Fruit fly (Drosophila melanogaster): ENCODE measurements around the gene eIF3i.
A peak's percentile ranks its signal among the peaks of the same experiment; 100 is the strongest.

eIF3i gene

DNA sequence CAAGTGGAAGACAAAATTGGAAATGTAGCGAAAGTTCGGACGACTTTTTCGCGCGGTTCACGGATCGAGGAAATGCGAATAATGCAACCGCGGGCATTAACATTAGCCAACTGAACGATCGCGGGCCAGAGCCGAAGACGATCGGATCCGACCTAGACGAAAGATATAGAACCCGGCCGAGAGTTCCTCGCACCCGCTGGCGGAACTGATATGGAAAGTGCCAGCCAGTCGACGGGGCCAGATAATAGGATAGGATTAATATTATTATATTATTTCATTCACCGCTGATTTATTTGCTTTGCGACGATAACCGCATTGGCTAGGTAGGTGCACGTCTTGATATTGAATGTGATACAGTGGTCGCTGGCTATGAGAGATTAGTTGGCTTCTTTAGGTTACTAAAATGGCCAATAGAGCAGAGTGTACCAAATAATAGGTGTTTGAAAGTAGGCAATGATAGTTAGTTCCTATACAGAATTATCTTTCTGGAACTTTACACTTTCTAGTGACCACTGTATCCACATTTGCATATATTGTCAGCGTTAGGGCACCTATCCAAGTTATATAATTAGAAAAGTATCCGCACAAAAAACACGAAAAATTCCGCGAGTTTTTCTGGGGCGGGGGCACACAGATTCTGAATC lies 31.9 kb upstream of the eIF3i start (continued):
- peak; percentile 77 for TF ChIP-seq Gug (GFP tag; IDR thresholded peaks at IDR 0.05)
- TF ChIP-seq CG6808 (GFP tag; optimal IDR thresholded peaks at IDR 0.05), result peak; percentile 45
- TF ChIP-seq Sox15 (GFP tag; optimal IDR thresholded peaks at IDR 0.05), result peak; percentile 54
- TF ChIP-seq CG32006 (GFP tag; optimal IDR thresholded peaks at IDR 0.05), result peak; percentile 78
- TF ChIP-seq Hr4 (GFP tag; optimal IDR thresholded peaks at IDR 0.05), result peak; percentile 87
- peak; percentile 43 for TF ChIP-seq CG7368 (GFP tag; optimal IDR thresholded peaks at IDR 0.05)
- TF ChIP-seq vri (GFP tag; optimal IDR thresholded peaks at IDR 0.05), result peak; percentile 87
- no peak for TF ChIP-seq CG9139 (GFP tag; optimal IDR thresholded peaks at IDR 0.05)
- TF ChIP-seq eg (GFP tag; IDR thresholded peaks at IDR 0.05), result peak; percentile 91
- no peak for TF ChIP-seq fd85E (GFP tag; optimal IDR thresholded peaks at IDR 0.05)
- TF ChIP-seq net (GFP tag; optimal IDR thresholded peaks at IDR 0.05), result peak; percentile 67
- TF ChIP-seq CG10669 (GFP tag; optimal IDR thresholded peaks at IDR 0.05), result peak; percentile 51
- TF ChIP-seq CG11294 (GFP tag; IDR thresholded peaks at IDR 0.05), result peak; percentile 84
- peak; percentile 56 for TF ChIP-seq CG16779 (tag; optimal IDR thresholded peaks at IDR 0.05)
- TF ChIP-seq dsx (GFP tag; optimal IDR thresholded peaks at IDR 0.05; ENCODE audit: poor library complexity, severe bottlenecking), result no peak
- TF ChIP-seq CG11762 (GFP tag; optimal IDR thresholded peaks at IDR 0.05; ENCODE audit: insufficient read depth), result peak; percentile 52
- TF ChIP-seq CG1621 (tag; optimal IDR thresholded peaks at IDR 0.05), result no peak
- peak; percentile 64 for TF ChIP-seq spab (GFP tag; optimal IDR thresholded peaks at IDR 0.05)
- peak; percentile 61 for TF ChIP-seq esn (GFP tag; optimal IDR thresholded peaks at IDR 0.05)

DNA sequence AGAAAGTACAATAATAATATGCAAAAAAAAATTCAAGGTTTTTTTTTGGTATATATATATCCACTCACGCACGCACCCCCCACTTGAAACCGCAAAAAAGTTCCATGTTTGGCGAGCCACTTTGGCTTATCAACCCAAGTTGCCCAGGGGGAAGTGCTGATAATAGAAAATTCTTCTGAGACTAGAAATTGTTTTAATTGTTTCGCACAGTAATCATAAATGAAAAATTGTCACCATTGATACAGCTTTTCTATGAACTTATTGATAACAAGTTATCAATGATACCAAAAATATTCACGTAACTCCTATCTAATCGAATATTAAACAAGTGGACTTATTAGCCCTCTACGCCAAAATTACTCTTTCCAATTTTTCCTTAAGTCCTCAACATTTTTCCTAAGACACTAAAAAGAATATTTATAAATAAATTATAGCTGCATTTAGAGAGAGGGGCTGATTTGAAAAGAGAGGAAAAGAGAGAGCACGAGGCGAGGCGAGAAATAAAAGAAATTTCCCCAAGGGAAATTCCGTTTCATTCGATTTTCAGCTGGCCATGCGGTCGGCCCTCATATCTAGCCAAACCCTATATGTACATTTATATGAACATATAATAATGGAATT lies 31.1 kb upstream of the eIF3i start:
- TF ChIP-seq CG6808 (GFP tag; optimal IDR thresholded peaks at IDR 0.05), result no peak
- peak; percentile 19 for TF ChIP-seq Eip78C (GFP tag)

DNA sequence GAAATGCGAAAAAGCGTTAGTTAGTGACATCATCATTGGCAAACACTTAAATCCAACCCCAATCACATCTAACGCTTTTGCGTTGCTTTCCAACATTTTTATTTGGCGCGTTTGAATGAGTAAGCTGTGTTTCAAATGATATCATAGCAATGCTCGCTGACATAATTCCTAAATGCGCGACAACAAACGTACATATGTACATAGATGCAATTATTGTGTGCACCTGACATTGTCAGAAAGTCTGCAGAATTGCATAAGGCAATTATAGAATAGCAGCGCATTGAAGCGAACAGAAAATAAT lies 30.6 kb upstream of the eIF3i start:
- no peak for TF ChIP-seq CG11762 (GFP tag; optimal IDR thresholded peaks at IDR 0.05; ENCODE audit: insufficient read depth)
- no peak for TF ChIP-seq lz (GFP tag; optimal IDR thresholded peaks at IDR 0.05)
- TF ChIP-seq esn (GFP tag; optimal IDR thresholded peaks at IDR 0.05), result no peak
- no peak for TF ChIP-seq cyc (GFP tag; optimal IDR thresholded peaks at IDR 0.05)
- TF ChIP-seq salr (GFP tag; optimal IDR thresholded peaks at IDR 0.05), result no peak
- TF ChIP-seq Blimp-1 (GFP tag; optimal IDR thresholded peaks at IDR 0.05), result no peak
- no peak for TF ChIP-seq CG11294 (GFP tag; IDR thresholded peaks at IDR 0.05)
- no peak for TF ChIP-seq CG10631 (GFP tag; optimal IDR thresholded peaks at IDR 0.05)
- no peak for TF ChIP-seq CG10669 (GFP tag; optimal IDR thresholded peaks at IDR 0.05)
- no peak for TF ChIP-seq Eip78C (GFP tag)
- TF ChIP-seq dsx (GFP tag; optimal IDR thresholded peaks at IDR 0.05; ENCODE audit: poor library complexity, severe bottlenecking), result no peak

DNA sequence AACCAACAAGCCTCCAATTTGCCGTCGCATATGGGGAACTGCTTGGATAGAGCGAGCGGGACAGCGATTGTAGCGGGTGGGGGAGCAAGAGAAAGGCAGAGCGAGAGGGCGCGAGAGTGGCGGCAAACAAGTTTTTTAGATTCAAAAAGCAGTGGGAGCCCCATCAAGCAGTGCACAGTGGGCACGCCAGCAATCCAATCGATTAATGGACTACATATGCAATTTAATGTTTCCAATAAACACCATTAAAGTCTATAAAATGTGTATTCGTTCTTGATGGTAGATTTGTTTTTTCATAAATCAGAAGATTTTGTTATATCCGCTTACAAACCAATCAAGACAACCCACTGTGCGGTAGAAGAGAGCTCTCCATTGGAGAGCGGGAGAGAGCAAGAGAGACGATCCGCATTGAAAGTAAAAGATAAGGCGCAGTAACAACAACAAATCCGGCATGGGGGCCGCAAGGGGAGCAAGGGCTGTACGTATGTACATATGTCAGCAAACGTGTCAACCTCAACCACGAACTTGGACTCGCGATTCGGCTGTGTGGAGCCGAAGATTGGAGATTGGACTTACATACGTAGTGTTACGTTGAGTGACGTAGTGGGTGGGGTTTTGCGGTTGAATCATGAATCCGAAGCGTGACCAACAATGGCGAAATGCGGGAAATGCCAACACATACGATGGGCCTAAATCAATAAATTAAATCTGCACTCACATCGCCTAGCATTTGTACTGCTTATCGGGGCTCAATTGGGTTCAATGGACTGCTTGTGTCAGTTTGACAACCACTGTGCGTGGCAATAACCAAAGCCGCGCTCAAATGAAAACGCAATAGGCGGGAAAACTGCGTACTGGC lies 30.1 kb upstream of the eIF3i start:
- TF ChIP-seq CG4318 (GFP tag; optimal IDR thresholded peaks at IDR 0.05), result peak; percentile 99
- TF ChIP-seq OdsH (GFP tag; optimal IDR thresholded peaks at IDR 0.05), result peak; percentile 99
- TF ChIP-seq ss (GFP tag; optimal IDR thresholded peaks at IDR 0.05), result peak; percentile 95 to 98
- peak; percentile 96 for TF ChIP-seq CG9139 (GFP tag; optimal IDR thresholded peaks at IDR 0.05)
- peak; percentile 90 for TF ChIP-seq Hr38 (GFP tag; optimal IDR thresholded peaks at IDR 0.05)
- TF ChIP-seq esn (GFP tag; optimal IDR thresholded peaks at IDR 0.05), result peak; percentile 99
- TF ChIP-seq CG6163 (GFP tag; IDR thresholded peaks at IDR 0.05), result peak; percentile 100
- TF ChIP-seq topi (GFP tag; optimal IDR thresholded peaks at IDR 0.05), result peak; percentile 99
- peak; percentile 98 for TF ChIP-seq vri (GFP tag; optimal IDR thresholded peaks at IDR 0.05)
- peak; percentile 99 for TF ChIP-seq Ets96B (tag; optimal IDR thresholded peaks at IDR 0.05)
- peak; percentile 99 for TF ChIP-seq acj6 (GFP tag; optimal IDR thresholded peaks at IDR 0.05)
- TF ChIP-seq CG11902 (GFP tag; optimal IDR thresholded peaks at IDR 0.05), result peak; percentile 99
- TF ChIP-seq CG6854 (GFP tag; optimal IDR thresholded peaks at IDR 0.05), result peak; percentile 98
- peak; percentile 99 for TF ChIP-seq CG7368 (GFP tag; optimal IDR thresholded peaks at IDR 0.05)
- peak; percentile 99 for TF ChIP-seq Ets21C (GFP tag; optimal IDR thresholded peaks at IDR 0.05)
- TF ChIP-seq net (GFP tag; optimal IDR thresholded peaks at IDR 0.05), result peak; percentile 99
- peak; percentile 99 for TF ChIP-seq Sox14 (GFP tag; optimal IDR thresholded peaks at IDR 0.05)
- peak; percentile 98 for TF ChIP-seq achi (GFP tag; optimal IDR thresholded peaks at IDR 0.05)
- TF ChIP-seq CG1621 (tag; optimal IDR thresholded peaks at IDR 0.05), result peak; percentile 99
- TF ChIP-seq Lpt (GFP tag; optimal IDR thresholded peaks at IDR 0.05), result peak; percentile 100
- TF ChIP-seq Met (GFP tag; optimal IDR thresholded peaks at IDR 0.05), result peak; percentile 99
- peak; percentile 99 for TF ChIP-seq Sox15 (GFP tag; optimal IDR thresholded peaks at IDR 0.05)
- TF ChIP-seq Eip78C (GFP tag), result peak; percentile 100
- peak; percentile 100 for TF ChIP-seq svp (GFP tag)
